Worm (Caenorhabditis elegans) whole organism, late embryonic: ENCODE measurements around the gene dex-1.

Experiments
- C08G9.2 ChIP-seq: sonication (generic microtip); optimal IDR thresholded peaks from 2 replicates; lab custom pipeline; 2016; ENCODE audit warnings: mild to moderate bottlenecking, missing genetic modification characterization, moderate library complexity, missing compliant biosample characterization
- C38D4.7 ChIP-seq: fragments of 200-800 bp; sonication (Bioruptor generic); optimal IDR thresholded peaks from 2 replicates; lab custom pipeline; 2018; ENCODE audit warnings: mild to moderate bottlenecking, missing genetic modification characterization, moderate library complexity, missing compliant biosample characterization
- F13H6.1 ChIP-seq: sonication (generic microtip); optimal IDR thresholded peaks from 2 replicates; lab custom pipeline; 2016; ENCODE audit warnings: missing genetic modification characterization, missing compliant biosample characterization
- K02D7.2 ChIP-seq: sonication (generic microtip); optimal IDR thresholded peaks from 2 replicates; lab custom pipeline; 2017; ENCODE audit warnings: mild to moderate bottlenecking, missing genetic modification characterization, missing compliant biosample characterization
- Y22D7AL.16 ChIP-seq: sonication (generic microtip); optimal IDR thresholded peaks from 2 replicates; lab custom pipeline; 2016; ENCODE audit warnings: missing genetic modification characterization, missing compliant biosample characterization
- ahr-1 ChIP-seq: sonication (generic microtip); optimal IDR thresholded peaks from 2 replicates; lab custom pipeline; 2016; ENCODE audit warnings: missing genetic modification characterization, missing compliant biosample characterization
- ceh-18 ChIP-seq: sonication (generic microtip); optimal IDR thresholded peaks from 2 replicates; lab custom pipeline; 2016; ENCODE audit warnings: missing genetic modification characterization, missing compliant biosample characterization
- ceh-2 ChIP-seq: sonication (generic microtip); optimal IDR thresholded peaks from 2 replicates; lab custom pipeline; 2016; ENCODE audit warnings: missing genotype, missing genetic modification characterization, missing compliant biosample characterization
- ceh-24 ChIP-seq: sonication (generic microtip); optimal IDR thresholded peaks from 2 replicates; lab custom pipeline; 2016; ENCODE audit warnings: mild to moderate bottlenecking, missing genetic modification characterization, missing compliant biosample characterization
- ceh-30 ChIP-seq: fragments of 150-350 bp; optimal IDR thresholded peaks from 2 replicates; lab custom pipeline; 2014; ENCODE audit warnings: missing biosample characterization, missing genetic modification characterization
- ceh-34 ChIP-seq: sonication (generic microtip); optimal IDR thresholded peaks from 2 replicates; lab custom pipeline; 2016; ENCODE audit warnings: mild to moderate bottlenecking, missing genetic modification characterization, missing compliant biosample characterization
- ceh-9 ChIP-seq: sonication (generic microtip); optimal IDR thresholded peaks from 2 replicates; lab custom pipeline; 2016; ENCODE audit warnings: mild to moderate bottlenecking, missing genetic modification characterization, inconsistent platforms, missing compliant biosample characterization
- che-1 ChIP-seq: sonication (generic microtip); optimal IDR thresholded peaks from 2 replicates; lab custom pipeline; 2016; ENCODE audit warnings: mild to moderate bottlenecking, missing genetic modification characterization, missing compliant biosample characterization
- dmd-4 ChIP-seq: sonication (generic microtip); optimal IDR thresholded peaks from 2 replicates; lab custom pipeline; 2016; ENCODE audit warnings: borderline replicate concordance, missing genetic modification characterization, missing compliant biosample characterization
- dve-1 ChIP-seq: sonication (generic microtip); optimal IDR thresholded peaks from 2 replicates; lab custom pipeline; 2017; ENCODE audit warnings: antibody characterized with exemption, mild to moderate bottlenecking, missing genetic modification characterization, missing compliant biosample characterization
- elt-2 ChIP-seq: sonication (generic microtip); optimal IDR thresholded peaks from 2 replicates; lab custom pipeline; 2016; ENCODE audit warnings: missing genetic modification reagents, missing genetic modification characterization, missing compliant biosample characterization
- ets-4 ChIP-seq: sonication (generic microtip); optimal IDR thresholded peaks from 2 replicates; lab custom pipeline; 2016; ENCODE audit warnings: missing genetic modification characterization, missing compliant biosample characterization
- fax-1 ChIP-seq: sonication (generic microtip); optimal IDR thresholded peaks from 2 replicates; lab custom pipeline; 2016; ENCODE audit warnings: missing genotype, missing genetic modification characterization, missing compliant biosample characterization
- fkh-6 ChIP-seq: sonication (generic microtip); optimal IDR thresholded peaks from 2 replicates; lab custom pipeline; 2016; ENCODE audit warnings: missing genetic modification characterization, missing compliant biosample characterization
- hlh-13 ChIP-seq: fragments of 200-800 bp; sonication (Bioruptor generic); optimal IDR thresholded peaks from 2 replicates; lab custom pipeline; 2018; ENCODE audit warnings: mild to moderate bottlenecking, missing genetic modification characterization, missing compliant biosample characterization
- hlh-15 ChIP-seq: sonication (generic microtip); optimal IDR thresholded peaks from 2 replicates; lab custom pipeline; 2016; ENCODE audit warnings: missing genetic modification characterization, missing compliant biosample characterization
- hlh-30 ChIP-seq: sonication (generic microtip); optimal IDR thresholded peaks from 2 replicates; lab custom pipeline; 2017; ENCODE audit warnings: antibody characterized with exemption, missing genetic modification characterization, missing compliant biosample characterization; ENCODE audit not compliant: insufficient read depth
- hlh-8 ChIP-seq: sonication (generic microtip); optimal IDR thresholded peaks from 2 replicates; lab custom pipeline; 2016; ENCODE audit warnings: missing genotype, missing genetic modification characterization, missing compliant biosample characterization
- lin-11 ChIP-seq: fragments of 200-800 bp; sonication (Bioruptor generic); optimal IDR thresholded peaks from 2 replicates; lab custom pipeline; 2018; ENCODE audit warnings: mild to moderate bottlenecking, missing genetic modification characterization, missing compliant biosample characterization
- madf-2 ChIP-seq: sonication (generic microtip); optimal IDR thresholded peaks from 2 replicates; lab custom pipeline; 2017; ENCODE audit warnings: missing genetic modification characterization, missing compliant biosample characterization
- mec-3 ChIP-seq: sonication (generic microtip); optimal IDR thresholded peaks from 2 replicates; lab custom pipeline; 2016; ENCODE audit warnings: borderline replicate concordance, missing genetic modification characterization, missing compliant biosample characterization
- nhr-11 ChIP-seq: fragments of 150-350 bp; optimal IDR thresholded peaks from 2 replicates; lab custom pipeline; 2014; ENCODE audit warnings: missing biosample characterization, missing genetic modification characterization
- nhr-232 ChIP-seq: sonication (generic microtip); optimal IDR thresholded peaks from 2 replicates; lab custom pipeline; 2016; ENCODE audit warnings: missing genetic modification characterization, missing compliant biosample characterization
- npax-4 ChIP-seq: sonication (generic microtip); optimal IDR thresholded peaks from 2 replicates; lab custom pipeline; 2016; ENCODE audit warnings: missing genetic modification characterization, missing compliant biosample characterization
- odd-2 ChIP-seq: sonication (generic microtip); optimal IDR thresholded peaks from 2 replicates; lab custom pipeline; 2017; ENCODE audit warnings: antibody characterized with exemption, mild to moderate bottlenecking, missing genetic modification characterization, missing compliant biosample characterization
- pag-3 ChIP-seq: sonication (generic microtip); optimal IDR thresholded peaks from 2 replicates; lab custom pipeline; 2016; ENCODE audit warnings: missing compliant biosample characterization, missing genetic modification characterization, borderline replicate concordance
- pha-2 ChIP-seq: sonication (generic microtip); optimal IDR thresholded peaks from 2 replicates; lab custom pipeline; 2017; ENCODE audit warnings: mild to moderate bottlenecking, missing genetic modification characterization, missing compliant biosample characterization
- pha-4 ChIP-seq: fragments of 150-350 bp; optimal IDR thresholded peaks from 2 replicates; lab custom pipeline; 2018; ENCODE audit warnings: missing biosample characterization, missing genetic modification reagents, missing genetic modification characterization
- pqm-1 ChIP-seq: sonication (generic microtip); optimal IDR thresholded peaks from 2 replicates; lab custom pipeline; 2016; ENCODE audit warnings: missing genetic modification characterization, missing compliant biosample characterization
- sdc-2 ChIP-seq: sonication (generic microtip); optimal IDR thresholded peaks from 2 replicates; lab custom pipeline; 2016; ENCODE audit warnings: missing genotype, missing genetic modification characterization, missing compliant biosample characterization
- sox-2 ChIP-seq: fragments of 200-800 bp; sonication (Bioruptor generic); IDR thresholded peaks from 2 replicates; pipeline ENCODE4 v1.3.6; 2022; ENCODE audit warnings: missing genetic modification reagents, missing genetic modification characterization, missing compliant biosample characterization
- tbx-2 ChIP-seq: sonication (generic microtip); optimal IDR thresholded peaks from 2 replicates; lab custom pipeline; 2016; ENCODE audit warnings: missing genetic modification characterization, missing compliant biosample characterization

Gene dex-1

ce11 chrIII:5525973-5526372 lies at the start of gene dex-1:
Gene dex-1, plus strand, starts transcription at chrIII:5526104.
- no peak for TF ChIP-seq madf-2 (tag; lab: Kevin White, UChicago)
- no peak for TF ChIP-seq hlh-15 (tag; lab: Kevin White, UChicago)
- TF ChIP-seq nhr-11 (tag; lab: Kevin White, UChicago) = no peak
- no peak for TF ChIP-seq ceh-2
- no peak for TF ChIP-seq ceh-18 (tag; lab: Kevin White, UChicago)
- TF ChIP-seq fkh-6 (tag; lab: Kevin White, UChicago) = no peak
- no peak for TF ChIP-seq tbx-2 (tag; lab: Kevin White, UChicago)
- TF ChIP-seq K02D7.2 (tag; lab: Kevin White, UChicago) = no peak
- no peak for TF ChIP-seq npax-4 (tag; lab: Kevin White, UChicago)
- TF ChIP-seq Y22D7AL.16 (tag; lab: Kevin White, UChicago) = no peak
- no peak for TF ChIP-seq hlh-13 (GFP tag; lab: Kevin White, UChicago)
- no peak for TF ChIP-seq odd-2 (tag; lab: Kevin White, UChicago)
- TF ChIP-seq hlh-8 = no peak
- no peak for TF ChIP-seq mec-3 (tag; lab: Kevin White, UChicago)
- no peak for TF ChIP-seq C38D4.7 (GFP tag; lab: Kevin White, UChicago)
- TF ChIP-seq ets-4 (tag; lab: Kevin White, UChicago) = no peak
- TF ChIP-seq pag-3 = no peak
- no peak for TF ChIP-seq C08G9.2
- no peak for TF ChIP-seq nhr-232 (tag; lab: Kevin White, UChicago)
- TF ChIP-seq dve-1 (tag; lab: Kevin White, UChicago) = no peak

- TF ChIP-seq pha-2 (tag; lab: Kevin White, UChicago) (no peak), Y22D7AL.16 (tag; lab: Kevin White, UChicago) (no peak), ceh-9 (tag; lab: Kevin White, UChicago) (no peak), pqm-1 (no peak), ceh-24 (tag; lab: Kevin White, UChicago) (no peak), pha-4 (no peak), odd-2 (tag; lab: Kevin White, UChicago) (no peak), lin-11 (no peak)
- TF ChIP-seq, all 69 proteins: peak for 0
Observed at ce11 chrIII:5478011-5478410, 47.9 kb upstream of the dex-1 start, which contains the start of gene R02F2.10. Gene R02F2.10, plus strand, starts transcription at chrIII:5478311.

ce11 chrIII:5478824-5479368 lies 47.0 kb upstream of the dex-1 start, which contains the start of the genes R02F2.6 and R02F2.5:
Gene R02F2.6, minus strand, starts transcription at chrIII:5478924.
Gene R02F2.5, plus strand, starts transcription at chrIII:5479318.
- TF ChIP-seq hlh-8 (no peak), sox-2 (no peak), ceh-34 (tag; lab: Kevin White, UChicago) (no peak), elt-2 (tag; lab: Kevin White, UChicago) (no peak), hlh-30 (tag; lab: Kevin White, UChicago) (no peak), fkh-6 (tag; lab: Kevin White, UChicago) (no peak), che-1 (tag; lab: Kevin White, UChicago) (no peak), tbx-2 (tag; lab: Kevin White, UChicago) (no peak), hlh-13 (GFP tag; lab: Kevin White, UChicago) (no peak), ceh-9 (tag; lab: Kevin White, UChicago) (no peak), dmd-4 (tag; lab: Kevin White, UChicago) (no peak), sdc-2 (tag; lab: Kevin White, UChicago) (no peak), ahr-1 (tag; lab: Kevin White, UChicago) (no peak), F13H6.1 (tag; lab: Kevin White, UChicago) (no peak), ceh-24 (tag; lab: Kevin White, UChicago) (no peak), fax-1 (tag; lab: Kevin White, UChicago) (no peak), mec-3 (tag; lab: Kevin White, UChicago) (no peak), pha-2 (tag; lab: Kevin White, UChicago) (no peak), ceh-30 (no peak)
